Worm (Caenorhabditis elegans) whole organism, mixed stage, embryonic: ENCODE data around the gene F55A11.8.

ENCODE experiments used
- blmp-1 ChIP-seq: fragments of 150-350 bp; optimal IDR thresholded peaks from 2 replicates; lab custom pipeline; 2014; ENCODE audit warnings: missing biosample characterization, missing genetic modification characterization
- unc-62 ChIP-seq: fragments of 150-350 bp; optimal IDR thresholded peaks from 2 replicates; lab custom pipeline; 2014; ENCODE audit warnings: missing biosample characterization, missing genetic modification reagents, missing genetic modification characterization
- ztf-11 ChIP-seq: fragments of 150-350 bp; optimal IDR thresholded peaks from 2 replicates; lab custom pipeline; 2014; ENCODE audit warnings: missing biosample characterization, missing genetic modification characterization

DNA sequence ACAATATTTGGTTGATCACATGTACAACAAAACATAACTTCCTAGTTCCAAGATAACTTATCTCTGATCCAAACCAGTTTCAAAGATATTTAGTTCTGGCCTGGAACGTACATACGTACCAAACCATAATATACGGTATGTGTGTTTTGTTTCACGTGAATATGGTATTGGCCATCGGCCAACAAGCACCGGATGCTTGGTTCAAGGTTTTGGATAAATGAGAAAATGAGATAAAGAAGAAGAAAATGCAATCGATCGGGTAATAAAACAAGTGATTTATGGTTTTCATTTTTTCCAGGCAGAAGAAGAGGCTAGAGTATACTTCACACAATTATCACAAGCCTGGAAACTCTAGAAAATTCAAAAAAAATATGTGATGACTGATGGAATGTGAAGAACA lies 7.4 kb downstream of the F55A11.8 start:
- TF ChIP-seq ztf-11 (no peak), unc-62 (no peak), blmp-1 (no peak)
